Worm (Caenorhabditis elegans): ENCODE results near the gene sdz-8.

- TF ChIP-seq pqm-1 (tag; optimal IDR thresholded peaks at IDR 0.05) (no peak), ceh-9 (tag; optimal IDR thresholded peaks at IDR 0.05) (no peak)
Observed at ce11 chrV:11515145-11515544, 846 bp downstream of the sdz-8 start.

Measured in whole organism, L3 larva.